Worm (Caenorhabditis elegans) whole organism, young adult: Measurements from ENCODE around the gene srx-24.

Experiments used
- F49E8.2 ChIP-seq: sonication (generic microtip); optimal IDR thresholded peaks from 3 replicates; lab custom pipeline; 2017; ENCODE audit warnings: missing genetic modification characterization, mild to moderate bottlenecking, missing compliant biosample characterization, antibody characterized with exemption, moderate library complexity; ENCODE audit not compliant: insufficient read depth
- Y56A3A.18 ChIP-seq: fragments of 200-800 bp; sonication (Bioruptor generic); IDR thresholded peaks from 2 replicates; pipeline ENCODE4 v1.3.6; 2022; ENCODE audit warnings: missing genetic modification reagents, missing genetic modification characterization, missing compliant biosample characterization
- egrh-3 ChIP-seq: fragments of 200-800 bp; sonication (Bioruptor generic); IDR thresholded peaks from 2 replicates; pipeline ENCODE4 v1.3.6; 2022; ENCODE audit warnings: missing genetic modification reagents, missing genetic modification characterization, missing compliant biosample characterization
- lin-35 ChIP-seq, 3 experiments: fragments of 150-350 bp in 2 of 3; sonication (generic microtip) in 1 of 3; optimal IDR thresholded peaks; 2 replicates each; lab custom pipeline; 2014 to 2018; ENCODE audit warnings: missing biosample characterization in 3 of 3, missing genetic modification characterization in 3 of 3, missing genetic modification reagents in 3 of 3
- snpc-3.4 ChIP-seq: sonication (generic microtip); optimal IDR thresholded peaks from 2 replicates; lab custom pipeline; 2017; ENCODE audit warnings: missing genetic modification characterization, mild to moderate bottlenecking, missing compliant biosample characterization, antibody characterized with exemption, moderate library complexity, missing genotype, missing genetic modification reagents
- snpc-4 ChIP-seq, 5 experiments: fragments of 150-350 bp in 1 of 5; sonication (generic microtip) in 4 of 5; optimal IDR thresholded peaks; 2 replicates each; lab custom pipeline; 2014 to 2018; ENCODE audit warnings: missing genetic modification characterization in 5 of 5, missing biosample characterization in 3 of 5, antibody characterized with exemption in 2 of 5, mild to moderate bottlenecking in 2 of 5, missing compliant biosample characterization in 2 of 5, missing genotype in 2 of 5, moderate library complexity in 2 of 5, missing genetic modification reagents in 1 of 5

DNA sequence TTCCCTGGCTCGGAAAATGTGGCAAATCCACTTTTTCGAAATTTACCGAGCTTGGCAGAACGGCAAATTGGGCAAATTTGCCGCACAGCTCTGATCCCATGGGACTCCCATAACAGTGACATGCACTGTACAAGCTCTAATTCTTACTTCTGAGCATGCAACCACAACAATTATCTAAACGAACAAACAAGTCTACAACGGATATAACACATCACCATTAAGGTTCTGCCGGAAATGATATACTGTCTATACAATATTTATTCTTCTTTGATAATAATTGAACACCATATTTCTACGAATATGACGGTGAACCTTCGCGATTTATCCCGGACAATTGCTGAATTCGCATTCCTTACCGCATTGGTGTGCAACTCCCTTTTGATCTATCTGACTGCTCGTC lies 21.7 kb downstream of the srx-24 start, which contains the start of gene str-33:
- TF ChIP-seq F49E8.2 (tag; lab: Kevin White, UChicago) (no peak), Y56A3A.18 (no peak), egrh-3 (GFP tag; lab: Robert Waterston, UW) (no peak), snpc-3.4 (tag; lab: Kevin White, UChicago) (no peak), lin-35 (GFP tag; optimal IDR thresholded peaks at IDR 0.05; lab: Kevin White, UChicago) (no peak), snpc-4 (GFP tag; optimal IDR thresholded peaks at IDR 0.05; lab: Kevin White, UChicago) (no peak), snpc-4 (tag; optimal IDR thresholded peaks at IDR 0.05; lab: Kevin White, UChicago) (no peak)
